Fruit fly (Drosophila melanogaster) whole organism, prepupa: ENCODE measurements around the gene CG31301.

ENCODE experiments used
- Blimp-1 ChIP-seq: fragments of 200-800 bp; sonication (Bioruptor generic); optimal IDR thresholded peaks from 3 replicates; lab custom pipeline; 2017; ENCODE audit warnings: missing biosample characterization, missing genetic modification characterization, mild to moderate bottlenecking, moderate library complexity, missing genetic modification reagents
- CG10631 ChIP-seq: fragments of 200-800 bp; sonication (Bioruptor generic); optimal IDR thresholded peaks from 2 replicates; lab custom pipeline; 2016; ENCODE audit warnings: missing biosample characterization, missing genetic modification characterization
- CG11294 ChIP-seq: fragments of 200-800 bp; sonication (Bioruptor generic); IDR thresholded peaks from 2 replicates; pipeline ENCODE4 v1.3.6; 2022; ENCODE audit warnings: missing biosample characterization, missing genetic modification characterization
- CG11902 ChIP-seq: fragments of 200-800 bp; sonication (Bioruptor generic); optimal IDR thresholded peaks from 3 replicates; lab custom pipeline; 2016; ENCODE audit warnings: missing biosample characterization, missing genetic modification characterization
- CG15336 ChIP-seq: fragments of 200-800 bp; sonication (Bioruptor generic); IDR thresholded peaks from 2 replicates; pipeline ENCODE4 v1.3.6; 2022; ENCODE audit warnings: missing biosample characterization, missing genetic modification characterization
- CG1621 ChIP-seq: fragments of 200-800 bp; sonication (Bioruptor generic); optimal IDR thresholded peaks from 3 replicates; lab custom pipeline; 2018; ENCODE audit warnings: missing biosample characterization, mild to moderate bottlenecking, missing genetic modification characterization
- CG16779 ChIP-seq: fragments of 200-800 bp; sonication (Bioruptor generic); optimal IDR thresholded peaks from 3 replicates; lab custom pipeline; 2017; ENCODE audit warnings: missing biosample characterization, mild to moderate bottlenecking, missing genetic modification characterization
- CG32006 ChIP-seq: fragments of 200-800 bp; sonication (Bioruptor generic); optimal IDR thresholded peaks from 3 replicates; lab custom pipeline; 2017; ENCODE audit warnings: missing biosample characterization, mild to moderate bottlenecking, missing genetic modification characterization
- CG34406 ChIP-seq: fragments of 200-800 bp; sonication (Bioruptor generic); optimal IDR thresholded peaks from 3 replicates; lab custom pipeline; 2016; ENCODE audit warnings: missing biosample characterization, missing genetic modification characterization
- CG3919 ChIP-seq: fragments of 200-800 bp; sonication (Bioruptor generic); optimal IDR thresholded peaks from 3 replicates; lab custom pipeline; 2016; ENCODE audit warnings: missing biosample characterization, missing genetic modification characterization
- CG4318 ChIP-seq: fragments of 200-800 bp; sonication (Bioruptor generic); optimal IDR thresholded peaks from 3 replicates; lab custom pipeline; 2017; ENCODE audit warnings: missing biosample characterization, mild to moderate bottlenecking, missing genetic modification characterization
- CG6163 ChIP-seq: fragments of 200-800 bp; sonication (Bioruptor generic); IDR thresholded peaks from 3 replicates; pipeline ENCODE4 v1.3.6; 2022; ENCODE audit warnings: missing biosample characterization, missing genetic modification characterization
- CG6276 ChIP-seq: fragments of 200-800 bp; sonication (Bioruptor generic); optimal IDR thresholded peaks from 2 replicates; lab custom pipeline; 2017; ENCODE audit warnings: missing biosample characterization, mild to moderate bottlenecking, missing genetic modification characterization
- CG6854 ChIP-seq: fragments of 200-800 bp; sonication (Bioruptor generic); optimal IDR thresholded peaks from 2 replicates; lab custom pipeline; 2017; ENCODE audit warnings: missing biosample characterization, mild to moderate bottlenecking, missing genetic modification characterization
- CG7368 ChIP-seq: fragments of 200-800 bp; sonication (Bioruptor generic); optimal IDR thresholded peaks from 3 replicates; lab custom pipeline; 2016; ENCODE audit warnings: missing biosample characterization, missing genetic modification characterization
- CG8319 ChIP-seq: fragments of 200-800 bp; sonication (Bioruptor generic); optimal IDR thresholded peaks from 3 replicates; lab custom pipeline; 2016; ENCODE audit warnings: missing biosample characterization, missing genetic modification characterization
- CG9139 ChIP-seq: fragments of 200-800 bp; sonication (Bioruptor generic); optimal IDR thresholded peaks from 3 replicates; lab custom pipeline; 2017; ENCODE audit warnings: missing biosample characterization, mild to moderate bottlenecking, missing genetic modification characterization
- Eip78C ChIP-seq: fragments of 200-800 bp; sonication (Bioruptor generic); peaks from one replicate; lab custom pipeline; 2016; ENCODE audit warnings: missing biosample characterization, missing genetic modification characterization
- Ets96B ChIP-seq: fragments of 200-800 bp; optimal IDR thresholded peaks from 2 replicates; lab custom pipeline; 2019; ENCODE audit warnings: missing biosample characterization, mild to moderate bottlenecking, missing genetic modification characterization, moderate library complexity
- Gug ChIP-seq: fragments of 200-800 bp; sonication (Bioruptor generic); IDR thresholded peaks from 2 replicates; pipeline ENCODE4 v1.3.6; 2022; ENCODE audit warnings: missing biosample characterization, missing genetic modification characterization
- Hr38 ChIP-seq: sonication (Bioruptor generic); optimal IDR thresholded peaks from 2 replicates; lab custom pipeline; 2016; ENCODE audit warnings: missing biosample characterization, missing genetic modification characterization
- Hr39 ChIP-seq: fragments of 200-800 bp; sonication (Bioruptor generic); optimal IDR thresholded peaks from 2 replicates; lab custom pipeline; 2016; ENCODE audit warnings: missing biosample characterization, missing genetic modification characterization
- Met ChIP-seq: fragments of 200-800 bp; sonication (Bioruptor generic); optimal IDR thresholded peaks from 3 replicates; lab custom pipeline; 2016; ENCODE audit warnings: missing biosample characterization, missing genetic modification characterization
- OdsH ChIP-seq: fragments of 200-800 bp; sonication (Bioruptor generic); optimal IDR thresholded peaks from 3 replicates; lab custom pipeline; 2016; ENCODE audit warnings: missing biosample characterization, missing genetic modification characterization
- Sox102F ChIP-seq: fragments of 200-800 bp; sonication (Bioruptor generic); optimal IDR thresholded peaks from 2 replicates; lab custom pipeline; 2016; ENCODE audit warnings: missing biosample characterization, mild to moderate bottlenecking, missing genetic modification characterization
- Sox15 ChIP-seq: fragments of 200-800 bp; sonication (Bioruptor generic); optimal IDR thresholded peaks from 3 replicates; lab custom pipeline; 2016; ENCODE audit warnings: missing biosample characterization, missing genetic modification characterization
- achi ChIP-seq: fragments of 200-800 bp; sonication (Bioruptor generic); optimal IDR thresholded peaks from 3 replicates; lab custom pipeline; 2016; ENCODE audit warnings: missing biosample characterization, missing genetic modification characterization
- acj6 ChIP-seq: fragments of 200-800 bp; sonication (Bioruptor generic); optimal IDR thresholded peaks from 3 replicates; lab custom pipeline; 2016; ENCODE audit warnings: missing biosample characterization, missing genetic modification characterization
- dac ChIP-seq: fragments of 200-800 bp; sonication (Bioruptor generic); optimal IDR thresholded peaks from 2 replicates; lab custom pipeline; 2017; ENCODE audit warnings: missing biosample characterization, mild to moderate bottlenecking, missing genetic modification characterization
- fkh ChIP-seq: fragments of 200-800 bp; sonication (Bioruptor generic); optimal IDR thresholded peaks from 3 replicates; lab custom pipeline; 2017; ENCODE audit warnings: missing biosample characterization, mild to moderate bottlenecking, missing genetic modification characterization, moderate library complexity
- lz ChIP-seq: fragments of 200-800 bp; sonication (Bioruptor generic); optimal IDR thresholded peaks from 3 replicates; lab custom pipeline; 2016; ENCODE audit warnings: missing biosample characterization, missing genetic modification characterization
- net ChIP-seq: fragments of 200-800 bp; sonication (Bioruptor generic); optimal IDR thresholded peaks from 3 replicates; lab custom pipeline; 2016; ENCODE audit warnings: missing biosample characterization, missing genetic modification characterization
- salr ChIP-seq, 2 experiments: fragments of 200-800 bp; sonication (Bioruptor generic); optimal IDR thresholded peaks; 3 replicates each; lab custom pipeline; 2016 to 2018; ENCODE audit warnings: missing biosample characterization in 2 of 2, missing genetic modification characterization in 2 of 2, mild to moderate bottlenecking in 1 of 2
- spab ChIP-seq: fragments of 200-800 bp; sonication (Bioruptor generic); optimal IDR thresholded peaks from 2 replicates; lab custom pipeline; 2017; ENCODE audit warnings: missing biosample characterization, mild to moderate bottlenecking, missing genetic modification characterization, missing genetic modification reagents
- svp ChIP-seq: fragments of 200-800 bp; sonication (Bioruptor generic); peaks from one replicate; lab custom pipeline; 2016; ENCODE audit warnings: missing biosample characterization, missing genetic modification characterization

Gene CG31301

DNA sequence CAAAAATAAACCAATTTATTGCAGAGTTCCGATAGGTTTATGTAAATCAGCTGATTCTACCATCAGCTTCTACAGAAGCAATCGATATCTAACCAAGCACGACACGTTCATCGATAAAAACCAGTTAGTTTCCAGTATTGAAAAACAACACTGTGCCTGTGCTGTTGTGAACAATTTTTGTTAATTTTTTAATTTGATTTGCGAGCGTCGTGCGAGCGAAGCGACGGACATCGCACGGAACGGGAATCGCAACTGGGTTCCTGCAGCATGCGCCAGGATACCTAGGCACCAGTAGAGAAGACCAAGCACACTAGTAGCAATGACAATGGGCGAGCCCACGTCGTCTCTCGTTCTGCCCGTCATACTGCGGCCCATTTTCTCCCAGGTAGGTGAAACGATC, 25.8 kb downstream of the CG31301 start, which contains the start of the genes Ccm3 and CG6136 (continued):
- TF ChIP-seq OdsH (no peak), CG34406 (no peak), CG15336 (GFP tag; lab: Robert Waterston, UW) (no peak), acj6 (GFP tag; lab: Kevin White, UChicago) (no peak), Hr39 (no peak), CG6163 (GFP tag; lab: Robert Waterston, UW) (no peak), CG6276 (GFP tag; lab: Kevin White, UChicago) (no peak), Sox15 (GFP tag; lab: Kevin White, UChicago) (no peak), Eip78C (GFP tag; lab: Kevin White, UChicago) (peak; percentile 35), lz (GFP tag; lab: Kevin White, UChicago) (peak; percentile 43), CG8319 (GFP tag; lab: Kevin White, UChicago) (no peak), CG32006 (GFP tag; lab: Kevin White, UChicago) (no peak), Sox102F (no peak), CG11902 (no peak), CG10631 (no peak), CG1621 (tag; lab: Kevin White, UChicago) (no peak), CG11294 (GFP tag; lab: Robert Waterston, UW) (no peak), fkh (GFP tag; lab: Kevin White, UChicago) (no peak), achi (GFP tag; lab: Kevin White, UChicago) (peak; percentile 18), Met (GFP tag; lab: Kevin White, UChicago) (no peak), Gug (GFP tag; lab: Robert Waterston, UW) (no peak), dac (GFP tag; lab: Kevin White, UChicago) (no peak)

DNA sequence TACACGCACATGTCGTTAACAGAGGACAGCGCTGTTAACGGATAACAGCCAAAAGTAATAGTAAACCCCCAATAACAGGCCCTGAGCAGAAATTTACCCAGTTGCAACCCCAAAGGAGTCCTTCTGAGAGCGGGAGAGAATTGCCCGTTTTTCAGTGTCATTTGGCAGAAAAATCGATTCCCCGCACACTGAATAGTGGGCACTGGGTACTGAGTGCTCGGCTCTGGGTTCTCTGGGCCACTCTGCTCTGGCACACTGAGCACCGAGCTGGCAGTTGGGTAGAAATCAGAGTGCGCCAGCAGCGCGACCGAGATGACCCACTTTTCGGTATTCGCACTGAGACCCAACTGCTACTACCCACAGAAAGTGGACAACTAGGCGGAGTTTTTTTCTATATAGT, 28.4 kb downstream of the CG31301 start, which contains the start of gene Rbp:
TSS of gene Rbp (plus strand) at position 239 of the 400 bp plus-strand sequence.
- peak; percentile 27 for TF ChIP-seq CG6854 (GFP tag; lab: Kevin White, UChicago)
- no peak for TF ChIP-seq salr (GFP tag; optimal IDR thresholded peaks at IDR 0.05; lab: Kevin White, UChicago)
- TF ChIP-seq net (GFP tag; lab: Kevin White, UChicago): no peak
- TF ChIP-seq, all 60 proteins: peak for 1

DNA sequence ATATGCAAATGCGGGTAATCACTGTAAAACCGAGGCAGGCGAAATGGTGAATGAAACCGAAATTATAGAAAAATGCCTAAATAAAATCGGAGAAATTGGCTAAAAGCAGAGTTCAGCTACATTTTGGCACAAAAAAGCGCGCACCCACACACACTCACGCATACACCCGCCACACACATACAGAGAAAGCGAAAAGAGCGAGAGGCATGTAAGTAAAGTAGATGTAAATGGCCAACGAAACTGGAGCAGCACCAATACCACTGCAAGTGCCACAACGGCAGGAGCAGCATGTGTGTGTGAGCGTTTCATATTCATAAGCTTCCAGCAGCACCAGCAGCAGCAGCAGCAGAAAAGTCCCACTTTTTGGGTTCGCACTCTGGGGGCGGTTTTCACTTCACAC, 29.5 kb downstream of the CG31301 start:
- TF ChIP-seq CG6854 (GFP tag; lab: Kevin White, UChicago) (peak; percentile 8), CG3919 (GFP tag; lab: Kevin White, UChicago) (no peak)

DNA sequence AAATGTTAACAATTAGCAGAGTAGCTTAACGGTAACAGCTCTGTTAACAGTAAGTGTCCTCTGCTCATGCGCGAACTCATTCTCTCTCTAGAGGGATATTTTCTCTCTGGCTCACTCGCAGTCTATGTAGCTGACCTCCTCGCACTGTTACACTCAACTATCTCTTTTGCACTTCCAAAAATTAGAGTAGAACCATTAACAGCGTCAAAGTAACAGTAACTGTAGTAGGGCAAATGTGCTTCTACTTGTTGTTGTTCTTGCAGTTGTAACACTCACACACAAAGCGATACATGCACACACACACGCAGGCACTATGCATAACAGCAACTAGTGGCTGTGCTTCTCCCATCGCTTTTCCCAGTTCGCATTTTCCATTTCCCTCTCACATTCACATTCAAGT, 33.1 kb downstream of the CG31301 start:
- TF ChIP-seq CG10631: no peak
- no peak for TF ChIP-seq Sox15 (GFP tag; lab: Kevin White, UChicago)
- no peak for TF ChIP-seq CG3919 (GFP tag; lab: Kevin White, UChicago)

DNA sequence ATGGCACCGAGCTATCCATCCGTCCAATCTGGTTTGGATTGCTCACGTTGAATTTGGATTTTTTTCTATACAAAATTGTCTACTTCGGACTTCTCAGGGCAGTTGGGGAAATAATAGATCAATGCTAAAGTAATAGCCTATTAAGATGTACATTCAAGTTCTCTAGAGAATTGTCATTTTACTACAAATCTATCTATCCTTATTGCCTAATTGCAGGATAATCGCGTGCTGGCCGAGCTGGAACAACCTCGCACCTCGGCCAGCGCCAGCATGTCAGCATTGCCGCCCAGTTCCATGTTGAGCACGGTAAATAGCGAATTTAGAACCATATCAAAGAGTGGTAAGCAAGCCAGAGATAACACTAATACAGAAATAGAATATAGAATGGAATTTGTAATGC, 36.8 kb downstream of the CG31301 start, which contains the start of gene h-cup:
TSS of gene h-cup (minus strand) at position 101 of the 400 bp plus-strand sequence.
- TF ChIP-seq OdsH (no peak), lz (GFP tag; lab: Kevin White, UChicago) (no peak), svp (GFP tag; lab: Kevin White, UChicago) (no peak)

DNA sequence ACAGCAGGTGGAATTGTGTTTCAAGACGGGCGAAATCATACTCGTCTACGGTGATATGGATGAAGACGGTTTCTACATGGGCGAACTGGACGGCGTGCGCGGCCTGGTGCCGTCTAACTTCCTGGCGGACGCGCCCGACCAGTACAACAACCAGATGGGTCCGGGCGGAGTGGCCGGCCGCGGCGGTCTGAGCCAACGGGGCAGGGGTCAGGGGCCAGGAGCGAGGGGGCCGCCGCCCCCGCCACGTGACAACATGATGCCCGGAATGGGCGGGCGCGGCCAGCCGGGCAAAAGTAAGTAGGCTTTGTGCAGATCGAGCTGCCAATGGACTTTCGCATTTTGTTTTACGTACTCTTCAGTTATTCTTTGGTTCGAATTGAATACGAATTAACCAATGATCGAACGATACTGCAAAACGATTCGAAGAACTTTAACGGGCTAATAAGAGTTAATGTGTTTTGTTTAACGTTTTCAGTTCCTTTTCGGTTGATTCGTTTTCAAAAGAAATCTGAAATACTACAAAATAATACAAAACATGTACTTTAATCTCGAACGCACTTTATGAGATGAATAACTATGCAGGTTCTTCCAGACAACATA, 47.3 kb downstream of the CG31301 start:
- no peak for TF ChIP-seq Sox102F
- TF ChIP-seq fkh (GFP tag; lab: Kevin White, UChicago): no peak
- no peak for TF ChIP-seq Hr39
- no peak for TF ChIP-seq Ets96B (tag; lab: Kevin White, UChicago)
- TF ChIP-seq Hr38 (GFP tag; lab: Kevin White, UChicago): no peak
- no peak for TF ChIP-seq CG1621 (tag; lab: Kevin White, UChicago)
- TF ChIP-seq Eip78C (GFP tag; lab: Kevin White, UChicago): no peak
- no peak for TF ChIP-seq CG6854 (GFP tag; lab: Kevin White, UChicago)
- no peak for TF ChIP-seq CG10631
- no peak for TF ChIP-seq CG16779 (tag; lab: Kevin White, UChicago)
- no peak for TF ChIP-seq CG4318 (GFP tag; lab: Kevin White, UChicago)
- TF ChIP-seq CG7368: no peak
- TF ChIP-seq lz (GFP tag; lab: Kevin White, UChicago): no peak
- no peak for TF ChIP-seq CG9139 (GFP tag; lab: Kevin White, UChicago)
- TF ChIP-seq spab (GFP tag; lab: Kevin White, UChicago): no peak
- TF ChIP-seq Blimp-1 (GFP tag; lab: Kevin White, UChicago): no peak
- TF ChIP-seq achi (GFP tag; lab: Kevin White, UChicago): no peak
